Worm (Caenorhabditis elegans) whole organism, L4/young adult: ENCODE data around the gene K07F5.6.
A peak's percentile ranks its signal among the peaks of the same experiment; 100 is the strongest.

Experiments
- W03F9.2 ChIP-seq: fragments of 150-350 bp; optimal IDR thresholded peaks from 2 replicates; lab custom pipeline; 2014; ENCODE audit warnings: missing biosample characterization, missing genetic modification characterization
- him-1 ChIP-seq: sonication (generic microtip); optimal IDR thresholded peaks from 2 replicates; lab custom pipeline; 2016; ENCODE audit warnings: missing genotype, missing genetic modification reagents, missing genetic modification characterization, missing compliant biosample characterization

DNA sequence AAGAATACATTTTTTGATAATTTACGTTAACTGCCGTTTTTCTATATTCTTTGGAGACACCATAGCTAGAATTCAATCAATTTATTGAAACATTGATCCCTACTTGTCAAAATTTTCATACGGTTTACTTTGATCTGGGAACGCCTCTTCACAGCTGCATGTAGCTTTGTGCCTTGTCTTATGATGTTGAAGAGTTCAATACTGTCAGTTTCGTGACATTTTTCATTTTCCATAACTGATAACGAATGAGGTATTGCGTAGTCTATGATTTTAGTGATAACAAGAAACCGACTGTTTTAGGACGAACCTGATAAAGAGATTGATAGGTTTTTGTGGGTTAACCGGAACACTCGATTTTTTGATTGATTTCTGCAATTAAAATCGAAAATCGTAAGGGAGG lies 45.1 kb downstream of the K07F5.6 start:
- no peak for TF ChIP-seq him-1 (tag; lab: Kevin White, UChicago)
- TF ChIP-seq W03F9.2 (tag; lab: Kevin White, UChicago), result peak; percentile 2
